Worm (Caenorhabditis elegans): ENCODE measurements around the gene ZK418.10.
A peak's percentile ranks its signal among the peaks of the same experiment; 100 is the strongest.
"Not testable (repeated sequence)": the region's sequence is repeated elsewhere in the genome, so short reads cannot be mapped to it uniquely, and the experiment has no call there.

Gene ZK418.10

ce11 chrIII:7133559-7133958 lies 43.1 kb upstream of the ZK418.10 start, which contains the start of the genes pot-1 and ggtb-1:
pot-1 (minus strand) TSS chrIII:7133678.
ggtb-1 (plus strand) TSS chrIII:7133766.
- TF ChIP-seq attf-3 (GFP tag; conservative IDR thresholded peaks at IDR 0.05) (peak; percentile 91), lin-54 (GFP tag; optimal IDR thresholded peaks at IDR 0.05) (peak; percentile 14), D2030.7 (GFP tag; IDR thresholded peaks at IDR 0.05) (no peak), dox-1 (GFP tag; IDR thresholded peaks at IDR 0.05) (no peak), F49E8.2 (tag; optimal IDR thresholded peaks at IDR 0.05; ENCODE audit: insufficient read depth) (no peak), zfh-2 (GFP tag; conservative IDR thresholded peaks at IDR 0.05) (no peak), F57C9.4 (tag; optimal IDR thresholded peaks at IDR 0.05) (no peak), cebp-1 (GFP tag; IDR thresholded peaks at IDR 0.05) (no peak), cebp-1 (tag; optimal IDR thresholded peaks at IDR 0.05) (no peak), Y53F4B.3 (GFP tag; IDR thresholded peaks at IDR 0.05) (no peak), ztf-28 (GFP tag; IDR thresholded peaks at IDR 0.05) (no peak), madf-3 (GFP tag; IDR thresholded peaks at IDR 0.05) (no peak), ama-1 (optimal IDR thresholded peaks at IDR 0.05) (no peak), ama-1 (GFP tag; optimal IDR thresholded peaks at IDR 0.05) (no peak)

ce11 chrIII:7128601-7129000 lies 38.1 kb upstream of the ZK418.10 start, which contains the start of gene viro-2:
viro-2 (plus strand) TSS chrIII:7128901.
- not testable (repeated sequence) for TF ChIP-seq T26A5.8 (tag; optimal IDR thresholded peaks at IDR 0.05); ceh-100 (GFP tag; IDR thresholded peaks at IDR 0.05); attf-3 (GFP tag; conservative IDR thresholded peaks at IDR 0.05)

ce11 chrIII:7124364-7124763 lies 33.9 kb upstream of the ZK418.10 start, which contains the start of gene B0280.2:
B0280.2 (plus strand) TSS chrIII:7124664.
- TF ChIP-seq snpc-3.4 (tag; optimal IDR thresholded peaks at IDR 0.05), result no peak
- no peak for TF ChIP-seq sptf-2 (GFP tag; optimal IDR thresholded peaks at IDR 0.05)
- TF ChIP-seq somi-1 (GFP tag; optimal IDR thresholded peaks at IDR 0.05), result no peak
- no peak for TF ChIP-seq hsf-1 (GFP tag; IDR thresholded peaks at IDR 0.05)

ce11 chrIII:7122860-7123259 lies 32.4 kb upstream of the ZK418.10 start, which contains the start of the genes B0280.9 and rpia-1:
B0280.9 (minus strand) TSS chrIII:7122895.
rpia-1 (plus strand) TSS chrIII:7123128.
- TF ChIP-seq snpc-4 (GFP tag; optimal IDR thresholded peaks at IDR 0.05) (no peak), snpc-4 (tag; optimal IDR thresholded peaks at IDR 0.05) (peak in 1 of 4 experiments; percentile 13), lir-1 (GFP tag; conservative IDR thresholded peaks at IDR 0.05) (no peak), ceh-100 (GFP tag; IDR thresholded peaks at IDR 0.05) (no peak), snpc-1.3 (tag; optimal IDR thresholded peaks at IDR 0.05; ENCODE audit: insufficient read depth) (peak; percentile 41), B0336.3 (GFP tag; IDR thresholded peaks at IDR 0.05) (no peak), aptf-3 (GFP tag; IDR thresholded peaks at IDR 0.05) (no peak), ama-1 (optimal IDR thresholded peaks at IDR 0.05) (no peak), ama-1 (GFP tag; optimal IDR thresholded peaks at IDR 0.05) (no peak), nhr-120 (GFP tag; IDR thresholded peaks at IDR 0.05) (no peak), rec-8 (tag; optimal IDR thresholded peaks at IDR 0.05) (no peak), lsl-1 (GFP tag; optimal IDR thresholded peaks at IDR 0.05) (peak; percentile 14), hmg-1.2 (GFP tag; IDR thresholded peaks at IDR 0.05) (peak; percentile 28; the same call in 1 of the 2 replicates), snpc-3.4 (tag; optimal IDR thresholded peaks at IDR 0.05) (peak; percentile 12), snpc-1.1 (tag; optimal IDR thresholded peaks at IDR 0.05; ENCODE audit: insufficient read depth) (peak; percentile 32), lag-1 (GFP tag; IDR thresholded peaks at IDR 0.05) (no peak), cebp-1 (GFP tag; IDR thresholded peaks at IDR 0.05) (no peak), cebp-1 (tag; optimal IDR thresholded peaks at IDR 0.05) (peak; percentile 6), ceh-58 (GFP tag; IDR thresholded peaks at IDR 0.05) (no peak), cebp-2 (GFP tag; IDR thresholded peaks at IDR 0.05) (no peak), K12H6.12 (tag; optimal IDR thresholded peaks at IDR 0.05) (no peak)
